Worm (Caenorhabditis elegans) whole organism, midembryonic: ENCODE results near the gene C24A8.5.

Experiments
- T22C8.4 ChIP-seq: fragments of 200-800 bp; sonication (Bioruptor generic); IDR thresholded peaks from 2 replicates; pipeline ENCODE4 v1.3.6; 2022; ENCODE audit warnings: missing genetic modification characterization, missing compliant biosample characterization
- cog-1 ChIP-seq: sonication (generic microtip); optimal IDR thresholded peaks from 2 replicates; lab custom pipeline; 2016; ENCODE audit warnings: missing genetic modification characterization, missing compliant biosample characterization
- flt-1 ChIP-seq: fragments of 200-800 bp; sonication (Bioruptor generic); IDR thresholded peaks from 2 replicates; pipeline ENCODE4 v1.3.6; 2022; ENCODE audit warnings: missing genetic modification characterization, missing compliant biosample characterization
- klf-2 ChIP-seq: fragments of 200-800 bp; sonication (Bioruptor generic); conservative IDR thresholded peaks from 2 replicates; pipeline ENCODE4 v1.3.6; 2022; ENCODE audit warnings: missing genetic modification reagents, missing genetic modification characterization, missing compliant biosample characterization
- med-1 ChIP-seq: sonication (generic microtip); optimal IDR thresholded peaks from 2 replicates; lab custom pipeline; 2017; ENCODE audit warnings: missing genetic modification characterization, mild to moderate bottlenecking, missing compliant biosample characterization, antibody characterized with exemption, missing genetic modification reagents; ENCODE audit not compliant: insufficient read depth
- ref-1 ChIP-seq: fragments of 200-800 bp; sonication (Bioruptor generic); conservative IDR thresholded peaks from 2 replicates; pipeline ENCODE4 v1.3.6; 2022; ENCODE audit warnings: missing genetic modification reagents, missing genetic modification characterization, missing compliant biosample characterization
- tab-1 ChIP-seq: fragments of 200-800 bp; sonication (Bioruptor generic); IDR thresholded peaks from 2 replicates; pipeline ENCODE4 v1.3.6; 2022; ENCODE audit warnings: missing genetic modification characterization, missing compliant biosample characterization
- ztf-23 ChIP-seq: fragments of 200-800 bp; sonication (Bioruptor generic); IDR thresholded peaks from 2 replicates; pipeline ENCODE4 v1.3.6; 2022; ENCODE audit warnings: missing genetic modification reagents, missing genetic modification characterization, missing compliant biosample characterization
- ztf-29 ChIP-seq: fragments of 200-800 bp; sonication (Bioruptor generic); IDR thresholded peaks from 2 replicates; pipeline ENCODE4 v1.3.6; 2022; ENCODE audit warnings: missing genetic modification reagents, missing genetic modification characterization, missing compliant biosample characterization

C24A8.5 gene

DNA sequence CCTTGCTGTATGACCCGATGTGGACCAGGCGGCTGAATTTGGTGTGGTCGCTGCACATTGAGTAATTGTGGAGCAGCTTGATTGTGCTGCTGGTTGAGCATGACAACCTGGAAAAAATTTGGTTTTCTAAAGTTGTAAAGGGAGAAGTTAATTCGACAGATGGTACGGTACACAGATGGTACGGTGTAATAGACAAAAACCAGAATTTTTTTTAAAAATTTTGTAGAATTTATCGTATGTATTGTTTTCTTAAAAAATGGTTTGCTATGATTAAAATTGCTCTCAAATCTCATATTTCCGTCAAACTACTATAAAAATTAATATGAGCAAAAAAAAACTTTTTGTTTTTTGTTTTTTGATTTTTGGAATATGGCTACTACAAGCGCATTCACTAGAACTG lies 21.9 kb downstream of the C24A8.5 start, which contains the start of gene pqn-15:
Gene pqn-15, minus strand, starts transcription at position 101 of the 400 bp plus-strand sequence.
- TF ChIP-seq ztf-29 (GFP tag; lab: Robert Waterston, UW) (no peak), flt-1 (GFP tag; lab: Robert Waterston, UW) (no peak), cog-1 (no peak), tab-1 (GFP tag; lab: Robert Waterston, UW) (no peak), ztf-23 (GFP tag; lab: Robert Waterston, UW) (no peak), klf-2 (GFP tag; lab: Robert Waterston, UW) (no peak), med-1 (GFP tag; lab: Kevin White, UChicago) (no peak), ref-1 (GFP tag; lab: Robert Waterston, UW) (no peak), T22C8.4 (GFP tag; lab: Robert Waterston, UW) (no peak)

DNA sequence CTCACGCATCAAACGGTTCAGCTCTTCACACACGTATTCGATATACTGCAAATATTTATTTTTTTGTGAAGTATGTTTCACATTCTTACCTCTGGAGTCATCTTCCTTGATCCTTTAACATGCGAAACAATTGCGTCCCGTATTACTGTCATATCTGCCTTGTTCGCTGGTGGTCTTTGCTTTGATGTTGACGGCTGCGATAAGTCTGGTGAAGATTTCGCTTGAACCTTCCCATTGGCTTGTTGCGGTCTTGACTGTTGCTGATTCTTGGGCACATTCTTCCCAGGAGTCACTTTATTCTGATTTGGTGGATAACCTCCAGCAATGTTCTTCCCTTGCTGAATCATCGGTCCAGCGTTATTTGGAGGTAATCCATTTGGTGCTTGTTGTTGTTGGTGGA lies 25.5 kb downstream of the C24A8.5 start:
- TF ChIP-seq cog-1 (no peak), klf-2 (GFP tag; lab: Robert Waterston, UW) (no peak), ref-1 (GFP tag; lab: Robert Waterston, UW) (no peak), tab-1 (GFP tag; lab: Robert Waterston, UW) (no peak), ztf-29 (GFP tag; lab: Robert Waterston, UW) (no peak), ztf-23 (GFP tag; lab: Robert Waterston, UW) (no peak), T22C8.4 (GFP tag; lab: Robert Waterston, UW) (no peak), med-1 (GFP tag; lab: Kevin White, UChicago) (no peak), flt-1 (GFP tag; lab: Robert Waterston, UW) (no peak)

DNA sequence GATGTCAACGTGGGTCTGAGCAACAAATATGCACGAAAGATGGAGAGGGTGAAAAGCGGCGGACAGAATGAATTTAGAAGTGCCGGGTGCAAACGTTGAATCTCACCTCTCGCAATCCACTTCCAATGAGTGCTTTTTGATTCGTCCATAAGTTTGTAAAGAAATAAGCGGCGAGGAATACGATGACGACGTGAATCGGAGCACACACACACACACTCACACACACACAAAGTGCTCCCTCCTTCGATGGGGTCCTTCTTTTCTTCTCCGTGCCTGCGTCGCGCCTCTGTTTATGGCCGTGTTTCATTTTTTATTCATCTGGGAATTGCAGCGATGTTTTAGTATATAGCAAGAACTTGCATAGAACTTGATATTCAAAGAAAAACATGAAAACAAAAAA lies 31.3 kb downstream of the C24A8.5 start, which contains the start of gene paf-2:
Gene paf-2, minus strand, starts transcription at position 290 of the 400 bp plus-strand sequence.
- TF ChIP-seq ref-1 (GFP tag; lab: Robert Waterston, UW) = no peak
- TF ChIP-seq ztf-29 (GFP tag; lab: Robert Waterston, UW) = no peak
- TF ChIP-seq med-1 (GFP tag; lab: Kevin White, UChicago) = no peak
- TF ChIP-seq cog-1 = no peak
- TF ChIP-seq flt-1 (GFP tag; lab: Robert Waterston, UW) = no peak
- no peak for TF ChIP-seq ztf-23 (GFP tag; lab: Robert Waterston, UW)
- no peak for TF ChIP-seq klf-2 (GFP tag; lab: Robert Waterston, UW)
- no peak for TF ChIP-seq tab-1 (GFP tag; lab: Robert Waterston, UW)
- TF ChIP-seq T22C8.4 (GFP tag; lab: Robert Waterston, UW) = no peak

DNA sequence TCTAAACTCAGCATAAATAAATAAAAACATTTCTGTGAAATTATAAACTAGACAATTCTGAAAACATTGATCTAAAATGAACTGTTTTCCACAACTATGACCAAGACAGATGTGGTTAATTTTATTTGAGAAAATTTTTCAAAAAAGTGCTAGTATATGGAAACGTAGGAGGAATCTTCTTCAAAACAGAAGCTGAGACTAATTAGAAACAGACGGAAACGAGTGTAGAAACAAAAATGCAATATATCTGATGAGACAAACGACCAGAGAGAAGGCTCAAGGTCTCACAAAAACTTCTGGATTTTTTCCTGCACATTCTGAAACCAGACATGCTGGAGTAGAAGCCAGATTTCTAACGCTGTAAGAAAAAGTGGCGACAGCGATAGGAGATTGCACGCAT lies 32.8 kb downstream of the C24A8.5 start:
- TF ChIP-seq T22C8.4 (GFP tag; lab: Robert Waterston, UW) = no peak
- no peak for TF ChIP-seq klf-2 (GFP tag; lab: Robert Waterston, UW)
- no peak for TF ChIP-seq flt-1 (GFP tag; lab: Robert Waterston, UW)
- TF ChIP-seq ref-1 (GFP tag; lab: Robert Waterston, UW) = no peak
- TF ChIP-seq ztf-23 (GFP tag; lab: Robert Waterston, UW) = no peak
- no peak for TF ChIP-seq med-1 (GFP tag; lab: Kevin White, UChicago)
- TF ChIP-seq ztf-29 (GFP tag; lab: Robert Waterston, UW) = no peak
- TF ChIP-seq cog-1 = no peak
- TF ChIP-seq tab-1 (GFP tag; lab: Robert Waterston, UW) = no peak

DNA sequence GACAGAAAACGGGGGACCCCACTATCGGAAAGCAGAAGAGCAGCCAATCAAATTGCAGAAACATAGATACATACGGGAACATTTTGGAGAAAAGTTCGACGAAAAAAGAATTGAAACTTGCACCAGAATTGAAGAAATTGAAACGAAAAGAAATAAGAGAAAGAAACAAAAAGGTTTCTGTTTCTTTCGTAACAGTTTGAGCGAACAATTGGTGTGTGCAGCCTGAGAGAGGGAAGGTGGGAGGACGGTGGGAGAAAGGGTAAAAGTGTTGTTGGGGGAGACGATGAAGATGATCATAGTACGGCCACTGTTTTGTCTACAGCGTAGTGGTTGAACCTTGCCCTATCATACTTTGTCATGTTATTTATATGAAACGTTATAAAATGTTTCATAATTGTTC lies 33.8 kb downstream of the C24A8.5 start:
- TF ChIP-seq ztf-23 (GFP tag; lab: Robert Waterston, UW) (no peak), med-1 (GFP tag; lab: Kevin White, UChicago) (no peak), flt-1 (GFP tag; lab: Robert Waterston, UW) (no peak), T22C8.4 (GFP tag; lab: Robert Waterston, UW) (no peak), cog-1 (no peak), klf-2 (GFP tag; lab: Robert Waterston, UW) (no peak), ref-1 (GFP tag; lab: Robert Waterston, UW) (no peak), ztf-29 (GFP tag; lab: Robert Waterston, UW) (no peak), tab-1 (GFP tag; lab: Robert Waterston, UW) (no peak)

DNA sequence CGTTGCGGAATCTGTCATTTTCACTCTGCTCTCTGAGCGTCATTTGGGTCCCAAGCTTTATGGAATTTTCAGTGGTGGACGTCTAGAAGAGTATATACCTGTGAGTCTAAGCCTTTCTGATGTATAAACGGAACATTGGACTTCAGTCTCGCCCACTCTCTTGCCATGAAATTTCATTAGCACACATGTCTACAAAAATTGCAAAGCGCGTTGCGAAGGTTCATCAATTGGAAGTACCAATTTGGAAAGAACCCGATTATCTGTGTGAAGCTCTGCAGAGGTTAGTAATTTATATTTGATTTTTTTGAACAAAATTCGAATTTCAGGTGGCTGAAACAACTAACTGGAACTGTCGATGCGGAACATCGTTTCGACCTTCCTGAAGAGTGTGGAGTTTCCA lies 38.9 kb downstream of the C24A8.5 start:
- TF ChIP-seq med-1 (GFP tag; lab: Kevin White, UChicago) = no peak
- TF ChIP-seq ztf-23 (GFP tag; lab: Robert Waterston, UW) = no peak
- no peak for TF ChIP-seq cog-1
- no peak for TF ChIP-seq klf-2 (GFP tag; lab: Robert Waterston, UW)
- TF ChIP-seq ref-1 (GFP tag; lab: Robert Waterston, UW) = no peak
- TF ChIP-seq ztf-29 (GFP tag; lab: Robert Waterston, UW) = no peak
- TF ChIP-seq T22C8.4 (GFP tag; lab: Robert Waterston, UW) = no peak
- TF ChIP-seq tab-1 (GFP tag; lab: Robert Waterston, UW) = no peak
- TF ChIP-seq flt-1 (GFP tag; lab: Robert Waterston, UW) = no peak

DNA sequence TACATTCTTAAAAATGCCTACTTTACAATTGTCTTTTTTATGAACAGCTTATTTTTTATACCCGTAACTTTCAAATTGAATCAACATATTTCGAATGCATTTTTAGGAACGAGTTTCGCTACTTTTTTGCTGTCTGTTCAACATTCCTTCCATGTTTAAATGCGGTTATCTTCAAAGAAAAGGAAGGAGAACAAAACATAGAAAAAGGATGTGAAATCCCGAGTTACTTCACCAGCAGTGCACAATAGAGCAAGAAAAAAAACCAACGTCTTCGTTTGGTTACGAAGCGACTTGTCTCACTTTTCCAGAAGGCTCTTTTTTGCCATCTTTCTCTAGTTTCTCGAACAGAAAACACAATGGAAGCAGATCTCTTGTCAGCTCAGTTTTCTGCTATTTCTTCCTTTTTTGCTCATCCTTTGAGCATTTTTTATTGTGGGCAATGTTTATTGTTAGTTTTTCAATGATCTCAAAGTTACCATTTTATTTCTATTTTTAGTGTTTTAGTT lies 43.0 kb downstream of the C24A8.5 start, which contains the start of gene cka-2:
Gene cka-2, plus strand, starts transcription at position 456 of the 506 bp plus-strand sequence.
- TF ChIP-seq ref-1 (GFP tag; lab: Robert Waterston, UW) (no peak), ztf-29 (GFP tag; lab: Robert Waterston, UW) (no peak), flt-1 (GFP tag; lab: Robert Waterston, UW) (no peak), med-1 (GFP tag; lab: Kevin White, UChicago) (no peak), ztf-23 (GFP tag; lab: Robert Waterston, UW) (no peak), klf-2 (GFP tag; lab: Robert Waterston, UW) (no peak), tab-1 (GFP tag; lab: Robert Waterston, UW) (no peak), T22C8.4 (GFP tag; lab: Robert Waterston, UW) (no peak), cog-1 (no peak)

DNA sequence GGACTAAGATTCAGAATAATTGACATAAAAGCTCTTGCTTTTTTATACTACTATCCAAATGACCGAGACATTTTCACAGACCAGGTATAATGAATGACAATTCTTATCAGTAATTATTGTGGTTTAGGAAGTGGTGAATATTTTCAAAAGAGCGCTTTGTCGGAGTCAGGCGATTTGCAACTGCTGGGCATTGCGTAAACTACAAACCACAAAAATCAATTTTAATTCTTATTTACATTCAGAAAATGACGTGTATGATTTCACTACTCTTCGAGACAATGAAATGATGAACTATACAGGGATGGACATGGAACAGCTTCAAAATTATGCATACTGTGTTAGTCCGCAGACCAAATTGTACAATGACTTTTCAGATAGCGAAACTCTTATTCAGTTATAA lies 44.2 kb downstream of the C24A8.5 start:
- no peak for TF ChIP-seq ztf-23 (GFP tag; lab: Robert Waterston, UW)
- TF ChIP-seq flt-1 (GFP tag; lab: Robert Waterston, UW) = no peak
- TF ChIP-seq ztf-29 (GFP tag; lab: Robert Waterston, UW) = no peak
- no peak for TF ChIP-seq tab-1 (GFP tag; lab: Robert Waterston, UW)
- no peak for TF ChIP-seq ref-1 (GFP tag; lab: Robert Waterston, UW)
- no peak for TF ChIP-seq med-1 (GFP tag; lab: Kevin White, UChicago)
- TF ChIP-seq cog-1 = no peak
- TF ChIP-seq T22C8.4 (GFP tag; lab: Robert Waterston, UW) = no peak
- TF ChIP-seq klf-2 (GFP tag; lab: Robert Waterston, UW) = no peak
